Fruit fly (Drosophila melanogaster): ENCODE results near the gene Dhpr.

Gene Dhpr

DNA sequence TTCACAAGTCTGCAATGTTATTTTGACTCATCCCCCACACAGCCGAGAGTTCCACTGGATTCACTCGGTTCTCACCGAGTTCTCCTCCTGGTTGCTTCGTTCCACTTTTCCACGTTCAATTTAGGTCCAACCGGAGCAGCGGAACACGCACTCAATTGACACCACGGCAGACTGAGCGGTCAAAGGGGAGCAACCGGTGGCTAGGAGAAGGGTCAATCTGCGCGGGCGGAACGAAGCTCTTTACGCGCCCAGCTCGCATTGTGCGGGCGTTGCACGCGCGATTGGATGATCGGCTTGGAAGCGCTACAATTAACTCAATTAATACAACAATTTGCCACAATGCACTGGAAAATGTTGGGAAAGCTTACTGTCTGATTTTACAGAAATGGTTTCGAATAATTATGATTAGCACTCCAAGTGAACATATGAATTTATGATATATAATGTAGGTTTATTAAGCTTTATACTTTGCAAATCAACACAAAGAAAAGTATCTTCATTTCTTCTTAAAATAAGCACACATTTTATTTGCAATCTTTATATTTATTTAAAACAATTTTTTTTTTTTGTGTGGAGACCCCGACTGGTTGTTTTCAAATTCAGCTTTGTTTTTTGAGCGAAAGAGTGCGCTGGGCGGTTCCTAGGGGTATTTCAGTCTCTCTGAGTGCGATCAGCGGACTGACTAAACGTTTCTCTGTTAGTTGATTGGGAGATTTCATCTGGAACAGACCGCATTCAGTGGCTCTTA, 41.8 kb upstream of the Dhpr start, which contains the start of gene CG32032 (continued):
- TF ChIP-seq CG16779 (tag; optimal IDR thresholded peaks at IDR 0.05) = peak; percentile 14
- TF ChIP-seq dac (GFP tag; optimal IDR thresholded peaks at IDR 0.05) = no peak
- no peak for TF ChIP-seq Met (GFP tag; optimal IDR thresholded peaks at IDR 0.05)
- peak; percentile 22 for TF ChIP-seq CG4318 (GFP tag; optimal IDR thresholded peaks at IDR 0.05)
- TF ChIP-seq CG6854 (GFP tag; optimal IDR thresholded peaks at IDR 0.05) = no peak
- no peak for TF ChIP-seq Eip75B (GFP tag; optimal IDR thresholded peaks at IDR 0.05)
- no peak for TF ChIP-seq vri (GFP tag; optimal IDR thresholded peaks at IDR 0.05)
- no peak for TF ChIP-seq Eip93F (GFP tag; optimal IDR thresholded peaks at IDR 0.05)
- TF ChIP-seq CG11902 (GFP tag; optimal IDR thresholded peaks at IDR 0.05) = no peak
- TF ChIP-seq fd59A (GFP tag; optimal IDR thresholded peaks at IDR 0.05) = no peak
- no peak for TF ChIP-seq CG9139 (GFP tag; optimal IDR thresholded peaks at IDR 0.05)
- TF ChIP-seq CG6276 (GFP tag; optimal IDR thresholded peaks at IDR 0.05) = peak; percentile 32
- TF ChIP-seq CG11294 (GFP tag; IDR thresholded peaks at IDR 0.05) = no peak
- TF ChIP-seq net (GFP tag; optimal IDR thresholded peaks at IDR 0.05) = peak; percentile 21
- TF ChIP-seq CG11762 (GFP tag; optimal IDR thresholded peaks at IDR 0.05; ENCODE audit: insufficient read depth) = no peak
- TF ChIP-seq Sox15 (GFP tag; optimal IDR thresholded peaks at IDR 0.05) = no peak

DNA sequence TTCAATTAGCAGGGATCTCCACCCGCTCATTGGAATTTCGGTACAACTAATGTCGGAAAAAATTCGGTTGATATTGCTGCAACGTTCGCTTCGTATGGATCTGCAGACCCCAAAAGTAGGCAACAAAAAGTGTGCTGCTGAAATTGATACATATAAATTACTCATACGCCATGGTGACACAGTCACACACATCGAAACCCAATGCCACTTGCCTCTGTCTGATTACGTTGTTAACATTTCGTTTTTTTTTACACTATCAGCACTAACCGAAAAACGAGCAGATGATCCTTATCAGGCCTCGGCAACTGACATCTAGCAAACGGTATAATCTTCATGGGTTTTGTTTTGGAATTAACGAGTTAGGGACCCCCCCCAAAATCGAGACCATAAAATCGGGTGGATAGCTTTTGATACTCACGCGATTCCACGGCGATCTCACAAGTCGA, 39.4 kb upstream of the Dhpr start:
- TF ChIP-seq Eip78C (GFP tag) (peak; percentile 45), fd59A (GFP tag; optimal IDR thresholded peaks at IDR 0.05) (no peak), vri (GFP tag; optimal IDR thresholded peaks at IDR 0.05) (peak; percentile 25), CG6854 (GFP tag; optimal IDR thresholded peaks at IDR 0.05) (no peak), fkh (GFP tag; optimal IDR thresholded peaks at IDR 0.05) (peak; percentile 9), CG3919 (GFP tag; optimal IDR thresholded peaks at IDR 0.05) (no peak)

DNA sequence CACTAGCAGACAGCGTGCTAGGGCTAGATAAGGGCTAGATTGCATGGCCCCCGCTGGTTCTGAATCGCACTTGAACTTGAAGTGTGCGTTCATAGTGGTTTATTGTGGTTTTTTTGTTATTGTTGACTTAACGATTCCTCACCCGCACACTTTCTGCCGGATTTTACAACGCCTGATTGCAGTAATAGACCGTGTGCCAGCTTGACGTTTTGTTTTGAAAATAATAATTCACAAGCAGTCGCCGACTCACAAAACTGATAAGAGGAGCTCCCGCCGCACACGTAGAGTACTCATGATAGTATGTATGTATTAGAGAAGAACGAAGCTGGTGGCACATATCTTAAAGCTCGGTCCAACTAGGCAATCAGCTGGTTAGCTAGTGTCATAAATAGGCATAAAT, 38.7 kb upstream of the Dhpr start:
- TF ChIP-seq net (GFP tag; optimal IDR thresholded peaks at IDR 0.05) (no peak), CG3032 (tag; optimal IDR thresholded peaks at IDR 0.05) (no peak), vri (GFP tag; optimal IDR thresholded peaks at IDR 0.05) (peak; percentile 33), CG10669 (GFP tag; optimal IDR thresholded peaks at IDR 0.05) (no peak), spab (GFP tag; optimal IDR thresholded peaks at IDR 0.05) (no peak), fkh (GFP tag; optimal IDR thresholded peaks at IDR 0.05) (peak; percentile 36), Eip78C (GFP tag) (no peak), CG6276 (GFP tag; optimal IDR thresholded peaks at IDR 0.05) (no peak), svp (GFP tag) (peak; percentile 26)

DNA sequence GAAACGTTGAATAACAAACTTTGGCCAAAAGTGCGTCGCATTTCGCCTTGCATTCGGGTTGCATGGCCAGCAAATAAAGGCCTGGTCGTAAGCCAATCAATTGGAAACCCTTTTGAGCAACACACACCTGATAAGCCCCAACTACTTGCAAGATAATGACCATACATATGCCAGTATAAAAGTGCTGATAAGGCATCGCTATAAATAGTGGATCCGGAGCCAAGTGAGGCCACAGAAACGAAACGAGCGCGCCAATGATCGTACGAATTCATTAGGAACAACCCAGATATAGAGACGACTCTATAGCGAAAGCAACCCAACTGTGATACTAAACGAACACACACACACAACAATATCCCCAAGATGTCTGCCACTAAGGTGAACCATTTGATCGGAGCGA, 37.7 kb upstream of the Dhpr start, which contains the start of gene CG13315:
CG13315 (plus strand) TSS at position 230 of the 400 bp plus-strand sequence.
- TF ChIP-seq Hr4 (GFP tag; optimal IDR thresholded peaks at IDR 0.05) (no peak), pdm3 (GFP tag; optimal IDR thresholded peaks at IDR 0.05) (no peak), fd59A (GFP tag; optimal IDR thresholded peaks at IDR 0.05) (no peak), CG6808 (GFP tag; optimal IDR thresholded peaks at IDR 0.05) (no peak), CG32006 (GFP tag; optimal IDR thresholded peaks at IDR 0.05) (no peak), Sox15 (GFP tag; optimal IDR thresholded peaks at IDR 0.05) (no peak), vri (GFP tag; optimal IDR thresholded peaks at IDR 0.05) (peak; percentile 1), Ets21C (GFP tag; optimal IDR thresholded peaks at IDR 0.05) (no peak), Smox (GFP tag; optimal IDR thresholded peaks at IDR 0.05) (no peak), ss (GFP tag; optimal IDR thresholded peaks at IDR 0.05) (no peak), CG6854 (GFP tag; optimal IDR thresholded peaks at IDR 0.05) (no peak), CG10669 (GFP tag; optimal IDR thresholded peaks at IDR 0.05) (no peak), Sox14 (GFP tag; optimal IDR thresholded peaks at IDR 0.05) (no peak), svp (GFP tag) (peak; percentile 3)
